Worm (Caenorhabditis elegans): ENCODE data around the gene acl-8.

acl-8 gene

DNA sequence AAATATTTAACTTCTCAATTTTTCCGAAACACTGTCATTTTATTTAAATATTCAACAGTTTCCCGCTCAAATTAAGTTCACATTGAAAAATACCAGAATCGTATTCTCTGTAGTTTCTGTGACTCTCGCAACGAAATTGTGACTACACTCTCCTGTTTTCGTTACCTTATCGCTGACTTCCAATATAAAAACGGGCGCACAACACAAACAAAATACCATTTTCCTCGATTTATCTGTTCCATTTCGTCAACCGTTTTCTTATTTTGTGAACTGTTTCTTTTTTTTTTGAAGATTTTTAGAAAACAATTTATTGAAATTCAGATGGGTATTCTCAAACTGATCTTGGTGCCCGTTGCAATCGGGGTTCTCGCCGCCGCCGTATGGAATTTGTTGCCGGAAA lies 48.2 kb downstream of the acl-8 start, which contains the start of gene W01A11.1:
Gene W01A11.1 (plus strand): TSS at position 322 of the 400 bp plus-strand sequence.
- peak; percentile 97 for TF ChIP-seq nhr-28 (tag; optimal IDR thresholded peaks at IDR 0.05)
- no peak for TF ChIP-seq ZK337.2 (GFP tag; IDR thresholded peaks at IDR 0.05)
- peak; percentile 37 for TF ChIP-seq pqm-1 (tag; optimal IDR thresholded peaks at IDR 0.05)
- TF ChIP-seq nhr-76 (tag; optimal IDR thresholded peaks at IDR 0.05), result no peak
- TF ChIP-seq nhr-77 (tag; optimal IDR thresholded peaks at IDR 0.05), result peak; percentile 96
- no peak for TF ChIP-seq lsy-2 (tag; optimal IDR thresholded peaks at IDR 0.05)
- TF ChIP-seq unc-62 (GFP tag; optimal IDR thresholded peaks at IDR 0.05 in 1 of 2), result no peak
- TF ChIP-seq unc-62 (tag; optimal IDR thresholded peaks at IDR 0.05), result no peak
- no peak for TF ChIP-seq Y48G9A.11 (GFP tag; IDR thresholded peaks at IDR 0.05)
- TF ChIP-seq zip-11 (GFP tag; IDR thresholded peaks at IDR 0.05), result no peak
- no peak for TF ChIP-seq spr-3 (GFP tag; optimal IDR thresholded peaks at IDR 0.05)
- no peak for TF ChIP-seq mes-2 (tag; optimal IDR thresholded peaks at IDR 0.05; ENCODE audit: poor library complexity, severe bottlenecking)
- TF ChIP-seq unc-39 (tag; optimal IDR thresholded peaks at IDR 0.05), result no peak
- no peak for TF ChIP-seq saeg-2 (GFP tag; IDR thresholded peaks at IDR 0.05)
- no peak for TF ChIP-seq gei-8 (GFP tag; optimal IDR thresholded peaks at IDR 0.05)
- no peak for TF ChIP-seq daf-16 (GFP tag; optimal IDR thresholded peaks at IDR 0.05)
- TF ChIP-seq daf-16 (tag; optimal IDR thresholded peaks at IDR 0.05), result peak; percentile 71
